Fruit fly (Drosophila melanogaster) whole organism, prepupa: ENCODE measurements around the gene phtm.

ENCODE experiments used
- Blimp-1 ChIP-seq: fragments of 200-800 bp; sonication (Bioruptor generic); optimal IDR thresholded peaks from 3 replicates; lab custom pipeline; 2017; ENCODE audit warnings: missing biosample characterization, missing genetic modification characterization, mild to moderate bottlenecking, moderate library complexity, missing genetic modification reagents
- CG10631 ChIP-seq: fragments of 200-800 bp; sonication (Bioruptor generic); optimal IDR thresholded peaks from 2 replicates; lab custom pipeline; 2016; ENCODE audit warnings: missing biosample characterization, missing genetic modification characterization
- CG11294 ChIP-seq: fragments of 200-800 bp; sonication (Bioruptor generic); IDR thresholded peaks from 2 replicates; pipeline ENCODE4 v1.3.6; 2022; ENCODE audit warnings: missing biosample characterization, missing genetic modification characterization
- CG11762 ChIP-seq: fragments of 200-800 bp; sonication (Bioruptor generic); optimal IDR thresholded peaks from 3 replicates; lab custom pipeline; 2016; ENCODE audit warnings: missing biosample characterization, missing genetic modification characterization; ENCODE audit not compliant: insufficient read depth
- CG11902 ChIP-seq: fragments of 200-800 bp; sonication (Bioruptor generic); optimal IDR thresholded peaks from 3 replicates; lab custom pipeline; 2016; ENCODE audit warnings: missing biosample characterization, missing genetic modification characterization
- CG15336 ChIP-seq: fragments of 200-800 bp; sonication (Bioruptor generic); IDR thresholded peaks from 2 replicates; pipeline ENCODE4 v1.3.6; 2022; ENCODE audit warnings: missing biosample characterization, missing genetic modification characterization
- CG1621 ChIP-seq: fragments of 200-800 bp; sonication (Bioruptor generic); optimal IDR thresholded peaks from 3 replicates; lab custom pipeline; 2018; ENCODE audit warnings: missing biosample characterization, mild to moderate bottlenecking, missing genetic modification characterization
- CG16779 ChIP-seq: fragments of 200-800 bp; sonication (Bioruptor generic); optimal IDR thresholded peaks from 3 replicates; lab custom pipeline; 2017; ENCODE audit warnings: missing biosample characterization, mild to moderate bottlenecking, missing genetic modification characterization
- CG3032 ChIP-seq: fragments of 200-800 bp; optimal IDR thresholded peaks from 2 replicates; lab custom pipeline; 2019; ENCODE audit warnings: missing biosample characterization, mild to moderate bottlenecking, missing genetic modification characterization, moderate library complexity
- CG32006 ChIP-seq: fragments of 200-800 bp; sonication (Bioruptor generic); optimal IDR thresholded peaks from 3 replicates; lab custom pipeline; 2017; ENCODE audit warnings: missing biosample characterization, mild to moderate bottlenecking, missing genetic modification characterization
- CG34406 ChIP-seq: fragments of 200-800 bp; sonication (Bioruptor generic); optimal IDR thresholded peaks from 3 replicates; lab custom pipeline; 2016; ENCODE audit warnings: missing biosample characterization, missing genetic modification characterization
- CG3919 ChIP-seq: fragments of 200-800 bp; sonication (Bioruptor generic); optimal IDR thresholded peaks from 3 replicates; lab custom pipeline; 2016; ENCODE audit warnings: missing biosample characterization, missing genetic modification characterization
- CG4318 ChIP-seq: fragments of 200-800 bp; sonication (Bioruptor generic); optimal IDR thresholded peaks from 3 replicates; lab custom pipeline; 2017; ENCODE audit warnings: missing biosample characterization, mild to moderate bottlenecking, missing genetic modification characterization
- CG6163 ChIP-seq: fragments of 200-800 bp; sonication (Bioruptor generic); IDR thresholded peaks from 3 replicates; pipeline ENCODE4 v1.3.6; 2022; ENCODE audit warnings: missing biosample characterization, missing genetic modification characterization
- CG6276 ChIP-seq: fragments of 200-800 bp; sonication (Bioruptor generic); optimal IDR thresholded peaks from 2 replicates; lab custom pipeline; 2017; ENCODE audit warnings: missing biosample characterization, mild to moderate bottlenecking, missing genetic modification characterization
- CG6808 ChIP-seq: fragments of 200-800 bp; sonication (Bioruptor generic); optimal IDR thresholded peaks from 3 replicates; lab custom pipeline; 2017; ENCODE audit warnings: missing biosample characterization, missing genetic modification characterization, mild to moderate bottlenecking, moderate library complexity, missing genetic modification reagents
- CG6854 ChIP-seq: fragments of 200-800 bp; sonication (Bioruptor generic); optimal IDR thresholded peaks from 2 replicates; lab custom pipeline; 2017; ENCODE audit warnings: missing biosample characterization, mild to moderate bottlenecking, missing genetic modification characterization
- CG8119 ChIP-seq: fragments of 200-800 bp; sonication (Bioruptor generic); IDR thresholded peaks from 3 replicates; pipeline ENCODE4 v1.3.6; 2022; ENCODE audit warnings: missing biosample characterization, missing genetic modification characterization
- CG8632 ChIP-seq: fragments of 200-800 bp; sonication (Bioruptor generic); optimal IDR thresholded peaks from 3 replicates; lab custom pipeline; 2016; ENCODE audit warnings: missing biosample characterization, missing genetic modification characterization
- CG9139 ChIP-seq: fragments of 200-800 bp; sonication (Bioruptor generic); optimal IDR thresholded peaks from 3 replicates; lab custom pipeline; 2017; ENCODE audit warnings: missing biosample characterization, mild to moderate bottlenecking, missing genetic modification characterization
- Eip75B ChIP-seq: fragments of 200-800 bp; sonication (Bioruptor generic); optimal IDR thresholded peaks from 3 replicates; lab custom pipeline; 2016; ENCODE audit warnings: missing biosample characterization, missing genetic modification characterization
- Eip78C ChIP-seq: fragments of 200-800 bp; sonication (Bioruptor generic); peaks from one replicate; lab custom pipeline; 2016; ENCODE audit warnings: missing biosample characterization, missing genetic modification characterization
- Ets21C ChIP-seq: fragments of 200-800 bp; sonication (Bioruptor generic); optimal IDR thresholded peaks from 3 replicates; lab custom pipeline; 2016; ENCODE audit warnings: missing biosample characterization, missing genetic modification characterization
- Ets96B ChIP-seq: fragments of 200-800 bp; optimal IDR thresholded peaks from 2 replicates; lab custom pipeline; 2019; ENCODE audit warnings: missing biosample characterization, mild to moderate bottlenecking, missing genetic modification characterization, moderate library complexity
- Gug ChIP-seq: fragments of 200-800 bp; sonication (Bioruptor generic); IDR thresholded peaks from 2 replicates; pipeline ENCODE4 v1.3.6; 2022; ENCODE audit warnings: missing biosample characterization, missing genetic modification characterization
- Lpt ChIP-seq: fragments of 200-800 bp; sonication (Bioruptor generic); optimal IDR thresholded peaks from 3 replicates; lab custom pipeline; 2016; ENCODE audit warnings: missing biosample characterization, missing genetic modification characterization
- Met ChIP-seq: fragments of 200-800 bp; sonication (Bioruptor generic); optimal IDR thresholded peaks from 3 replicates; lab custom pipeline; 2016; ENCODE audit warnings: missing biosample characterization, missing genetic modification characterization
- OdsH ChIP-seq: fragments of 200-800 bp; sonication (Bioruptor generic); optimal IDR thresholded peaks from 3 replicates; lab custom pipeline; 2016; ENCODE audit warnings: missing biosample characterization, missing genetic modification characterization
- Sox102F ChIP-seq: fragments of 200-800 bp; sonication (Bioruptor generic); optimal IDR thresholded peaks from 2 replicates; lab custom pipeline; 2016; ENCODE audit warnings: missing biosample characterization, mild to moderate bottlenecking, missing genetic modification characterization
- Sox15 ChIP-seq: fragments of 200-800 bp; sonication (Bioruptor generic); optimal IDR thresholded peaks from 3 replicates; lab custom pipeline; 2016; ENCODE audit warnings: missing biosample characterization, missing genetic modification characterization
- achi ChIP-seq: fragments of 200-800 bp; sonication (Bioruptor generic); optimal IDR thresholded peaks from 3 replicates; lab custom pipeline; 2016; ENCODE audit warnings: missing biosample characterization, missing genetic modification characterization
- acj6 ChIP-seq: fragments of 200-800 bp; sonication (Bioruptor generic); optimal IDR thresholded peaks from 3 replicates; lab custom pipeline; 2016; ENCODE audit warnings: missing biosample characterization, missing genetic modification characterization
- dac ChIP-seq: fragments of 200-800 bp; sonication (Bioruptor generic); optimal IDR thresholded peaks from 2 replicates; lab custom pipeline; 2017; ENCODE audit warnings: missing biosample characterization, mild to moderate bottlenecking, missing genetic modification characterization
- dsx ChIP-seq: fragments of 200-800 bp; optimal IDR thresholded peaks from 3 replicates; lab custom pipeline; 2019; ENCODE audit warnings: missing biosample characterization, mild to moderate bottlenecking, missing genetic modification characterization, moderate library complexity; ENCODE audit not compliant: poor library complexity, severe bottlenecking
- eg ChIP-seq: fragments of 200-800 bp; sonication (Bioruptor generic); IDR thresholded peaks from 3 replicates; pipeline ENCODE4 v1.3.6; 2022; ENCODE audit warnings: missing biosample characterization, missing genetic modification characterization
- esn ChIP-seq: fragments of 200-800 bp; sonication (Bioruptor generic); optimal IDR thresholded peaks from 2 replicates; lab custom pipeline; 2016; ENCODE audit warnings: missing biosample characterization, mild to moderate bottlenecking, missing genetic modification characterization, moderate library complexity
- fd59A ChIP-seq: fragments of 200-800 bp; sonication (Bioruptor generic); optimal IDR thresholded peaks from 2 replicates; lab custom pipeline; 2017; ENCODE audit warnings: missing biosample characterization, mild to moderate bottlenecking, missing genetic modification characterization, missing genetic modification reagents
- fd85E ChIP-seq: fragments of 200-800 bp; sonication (Bioruptor generic); optimal IDR thresholded peaks from 3 replicates; lab custom pipeline; 2016; ENCODE audit warnings: missing biosample characterization, missing genetic modification characterization
- fkh ChIP-seq: fragments of 200-800 bp; sonication (Bioruptor generic); optimal IDR thresholded peaks from 3 replicates; lab custom pipeline; 2017; ENCODE audit warnings: missing biosample characterization, mild to moderate bottlenecking, missing genetic modification characterization, moderate library complexity
- net ChIP-seq: fragments of 200-800 bp; sonication (Bioruptor generic); optimal IDR thresholded peaks from 3 replicates; lab custom pipeline; 2016; ENCODE audit warnings: missing biosample characterization, missing genetic modification characterization
- pdm3 ChIP-seq: fragments of 200-800 bp; sonication (Bioruptor generic); optimal IDR thresholded peaks from 3 replicates; lab custom pipeline; 2016; ENCODE audit warnings: missing biosample characterization, missing genetic modification characterization
- salr ChIP-seq, 2 experiments: fragments of 200-800 bp; sonication (Bioruptor generic); optimal IDR thresholded peaks; 3 replicates each; lab custom pipeline; 2016 to 2018; ENCODE audit warnings: missing biosample characterization in 2 of 2, missing genetic modification characterization in 2 of 2, mild to moderate bottlenecking in 1 of 2
- ss ChIP-seq, 2 experiments: fragments of 200-800 bp; sonication (Bioruptor generic); optimal IDR thresholded peaks; 2 replicates in 1 of 2; 3 replicates in 1 of 2; lab custom pipeline; 2017 to 2018; ENCODE audit warnings: mild to moderate bottlenecking in 2 of 2, missing biosample characterization in 2 of 2, missing genetic modification characterization in 2 of 2, moderate library complexity in 1 of 2
- svp ChIP-seq: fragments of 200-800 bp; sonication (Bioruptor generic); peaks from one replicate; lab custom pipeline; 2016; ENCODE audit warnings: missing biosample characterization, missing genetic modification characterization
- topi ChIP-seq: fragments of 200-800 bp; sonication (Bioruptor generic); optimal IDR thresholded peaks from 3 replicates; lab custom pipeline; 2016; ENCODE audit warnings: missing biosample characterization, missing genetic modification characterization
- vri ChIP-seq: fragments of 200-800 bp; sonication (Bioruptor generic); optimal IDR thresholded peaks from 3 replicates; lab custom pipeline; 2016; ENCODE audit warnings: missing biosample characterization, mild to moderate bottlenecking, missing genetic modification characterization

The phtm gene

DNA sequence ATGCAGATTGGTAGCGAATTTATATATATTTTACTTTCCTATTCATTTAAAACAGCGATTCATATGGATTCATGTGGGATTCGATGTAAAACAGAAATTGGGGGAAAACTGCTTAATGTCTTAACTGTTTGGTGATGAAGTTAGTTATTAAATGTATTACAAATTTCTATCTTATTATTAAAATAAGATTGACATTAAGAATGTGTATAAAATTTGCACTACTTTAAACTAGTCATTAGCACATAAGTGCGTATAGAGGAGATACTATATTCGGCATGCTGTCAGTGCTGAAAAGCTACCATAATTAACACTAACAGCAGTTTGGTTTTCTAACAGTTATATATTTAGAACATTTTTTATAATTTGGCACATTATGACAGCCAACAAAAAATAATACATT lies 9.9 kb upstream of the phtm start (continued):
- no peak for TF ChIP-seq fkh (GFP tag; lab: Kevin White, UChicago)
- TF ChIP-seq dsx (GFP tag; lab: Kevin White, UChicago): no peak
- TF ChIP-seq CG11902 (GFP tag; lab: Kevin White, UChicago): no peak
- TF ChIP-seq Sox102F (GFP tag; lab: Kevin White, UChicago): peak; percentile 22
- no peak for TF ChIP-seq dac
- TF ChIP-seq CG34406 (GFP tag; lab: Kevin White, UChicago): no peak
- no peak for TF ChIP-seq CG8632 (GFP tag; lab: Kevin White, UChicago)
- peak; percentile 44 for TF ChIP-seq esn (GFP tag; lab: Kevin White, UChicago)
- TF ChIP-seq Sox15 (GFP tag; lab: Kevin White, UChicago): no peak
- peak; percentile 45 for TF ChIP-seq CG4318 (GFP tag; lab: Kevin White, UChicago)
- TF ChIP-seq CG16779 (tag; lab: Kevin White, UChicago): no peak
- TF ChIP-seq Ets96B (tag; lab: Kevin White, UChicago): no peak
- TF ChIP-seq Blimp-1: no peak
- no peak for TF ChIP-seq CG6854 (GFP tag; lab: Kevin White, UChicago)
- no peak for TF ChIP-seq CG11762 (GFP tag; lab: Kevin White, UChicago)
- TF ChIP-seq Eip75B (GFP tag; lab: Kevin White, UChicago): no peak
- TF ChIP-seq vri (GFP tag; lab: Kevin White, UChicago): no peak
- peak; percentile 6 for TF ChIP-seq CG6276

- TF ChIP-seq eg (GFP tag; lab: Robert Waterston, UW): 0 out of 3 replicates have a peak, but pooled peaks have one; percentile 17
- TF ChIP-seq fd85E (GFP tag; lab: Kevin White, UChicago): no peak
- peak; percentile 20 for TF ChIP-seq Lpt (GFP tag; lab: Kevin White, UChicago)
Observed at dm6 chrX:18676756-18677155, 8.8 kb upstream of the phtm start.

DNA sequence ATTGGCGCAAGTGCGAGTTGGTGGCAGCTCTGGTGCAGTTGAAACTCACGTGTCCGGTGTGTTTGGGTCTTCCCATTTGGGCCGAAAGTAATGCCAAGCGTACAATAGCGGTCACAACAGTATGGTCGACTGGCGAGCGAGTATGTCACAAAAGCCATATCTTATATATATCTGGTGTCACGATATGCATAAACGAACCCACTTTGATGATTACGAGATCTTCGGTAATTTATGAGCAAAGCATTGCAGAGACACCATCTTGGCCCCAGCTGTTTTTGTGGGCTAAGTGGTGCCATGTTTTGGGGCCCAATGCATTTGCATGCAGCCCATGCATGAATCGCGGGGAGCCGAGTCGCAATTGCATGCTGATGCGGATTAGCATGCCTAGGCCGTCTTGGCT lies 6.7 kb upstream of the phtm start:
- peak; percentile 31 for TF ChIP-seq net (GFP tag; lab: Kevin White, UChicago)
- TF ChIP-seq pdm3: peak; percentile 55
- TF ChIP-seq eg (GFP tag; lab: Robert Waterston, UW): peak; percentile 80
- peak; percentile 7 for TF ChIP-seq Sox102F (GFP tag; lab: Kevin White, UChicago)
- TF ChIP-seq Eip75B (GFP tag; lab: Kevin White, UChicago): peak; percentile 19
- no peak for TF ChIP-seq CG11762 (GFP tag; lab: Kevin White, UChicago)
- no peak for TF ChIP-seq fkh (GFP tag; lab: Kevin White, UChicago)
- TF ChIP-seq OdsH: peak; percentile 36
- TF ChIP-seq topi (GFP tag; lab: Kevin White, UChicago): no peak
- TF ChIP-seq Blimp-1: no peak
- TF ChIP-seq vri (GFP tag; lab: Kevin White, UChicago): no peak
- TF ChIP-seq svp (GFP tag; lab: Kevin White, UChicago): peak; percentile 48
- TF ChIP-seq CG9139 (GFP tag; lab: Kevin White, UChicago): no peak
- peak; percentile 31 for TF ChIP-seq CG6276
- TF ChIP-seq CG6854 (GFP tag; lab: Kevin White, UChicago): no peak
- peak; percentile 34 for TF ChIP-seq acj6 (GFP tag; lab: Kevin White, UChicago)
- peak; percentile 45 for TF ChIP-seq achi (GFP tag; lab: Kevin White, UChicago)
- no peak for TF ChIP-seq CG8632 (GFP tag; lab: Kevin White, UChicago)
- peak; percentile 73 for TF ChIP-seq Eip78C (GFP tag; lab: Kevin White, UChicago)
- TF ChIP-seq CG1621: no peak
- TF ChIP-seq CG3919 (GFP tag; lab: Kevin White, UChicago): peak; percentile 47
- peak; percentile 47; the same call in 1 of the 3 replicates for TF ChIP-seq CG8119 (GFP tag; lab: Robert Waterston, UW)
- peak; percentile 18 for TF ChIP-seq Met
- TF ChIP-seq CG11294 (GFP tag; lab: Robert Waterston, UW): no peak
- TF ChIP-seq CG6808: no peak
- TF ChIP-seq Ets21C (GFP tag; lab: Kevin White, UChicago): no peak
- TF ChIP-seq CG10631 (GFP tag; lab: Kevin White, UChicago): peak; percentile 29
- no peak for TF ChIP-seq Gug (GFP tag; lab: Robert Waterston, UW)
- TF ChIP-seq ss (GFP tag; optimal IDR thresholded peaks at IDR 0.05; lab: Kevin White, UChicago): peak in 1 of 2 experiments; percentile 15
- TF ChIP-seq dsx (GFP tag; lab: Kevin White, UChicago): no peak
- TF ChIP-seq CG6163 (GFP tag; lab: Robert Waterston, UW): peak; percentile 71
- TF ChIP-seq CG3032 (tag; lab: Kevin White, UChicago): no peak
- TF ChIP-seq salr (GFP tag; optimal IDR thresholded peaks at IDR 0.05; lab: Kevin White, UChicago): no peak
- no peak for TF ChIP-seq Sox15 (GFP tag; lab: Kevin White, UChicago)
- peak; percentile 69 for TF ChIP-seq CG15336 (GFP tag; lab: Robert Waterston, UW)
- no peak for TF ChIP-seq fd85E (GFP tag; lab: Kevin White, UChicago)
- no peak for TF ChIP-seq fd59A (GFP tag; lab: Kevin White, UChicago)
- peak; percentile 55 for TF ChIP-seq CG32006 (GFP tag; lab: Kevin White, UChicago)
